Fruit fly (Drosophila melanogaster): ENCODE results near the gene CG10126.

DNA sequence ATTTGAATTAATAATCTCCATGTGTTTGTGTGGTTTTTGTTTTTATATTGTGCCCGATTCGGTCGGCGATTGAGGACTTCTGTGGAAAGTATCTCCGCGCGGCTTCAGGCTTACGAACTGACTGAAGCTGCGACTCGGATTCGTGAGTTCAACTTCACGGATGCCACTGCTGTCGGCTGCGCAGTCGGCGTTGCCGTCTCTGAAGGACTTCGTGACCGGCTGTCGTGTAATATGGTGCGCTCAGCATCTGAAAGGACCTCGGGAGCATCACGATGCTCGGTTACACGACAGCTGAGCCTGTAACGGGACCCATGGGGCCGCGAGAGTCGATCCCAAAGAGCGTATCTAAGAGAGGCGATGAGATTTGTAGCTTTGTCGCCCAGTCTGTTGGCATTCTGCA is 10.7 kb downstream of the CG10126 start, which contains the start of gene beat-Va:
- TF ChIP-seq psq (optimal IDR thresholded peaks at IDR 0.05) (no peak), EcR (GFP tag; optimal IDR thresholded peaks at IDR 0.05) (no peak), usp (GFP tag; optimal IDR thresholded peaks at IDR 0.05) (no peak), Dll (optimal IDR thresholded peaks at IDR 0.05) (no peak), CG8478 (optimal IDR thresholded peaks at IDR 0.05) (no peak), pan (optimal IDR thresholded peaks at IDR 0.05) (no peak)
